Fruit fly (Drosophila melanogaster): Measurements from ENCODE around the gene Gagr.

The Gagr gene

DNA sequence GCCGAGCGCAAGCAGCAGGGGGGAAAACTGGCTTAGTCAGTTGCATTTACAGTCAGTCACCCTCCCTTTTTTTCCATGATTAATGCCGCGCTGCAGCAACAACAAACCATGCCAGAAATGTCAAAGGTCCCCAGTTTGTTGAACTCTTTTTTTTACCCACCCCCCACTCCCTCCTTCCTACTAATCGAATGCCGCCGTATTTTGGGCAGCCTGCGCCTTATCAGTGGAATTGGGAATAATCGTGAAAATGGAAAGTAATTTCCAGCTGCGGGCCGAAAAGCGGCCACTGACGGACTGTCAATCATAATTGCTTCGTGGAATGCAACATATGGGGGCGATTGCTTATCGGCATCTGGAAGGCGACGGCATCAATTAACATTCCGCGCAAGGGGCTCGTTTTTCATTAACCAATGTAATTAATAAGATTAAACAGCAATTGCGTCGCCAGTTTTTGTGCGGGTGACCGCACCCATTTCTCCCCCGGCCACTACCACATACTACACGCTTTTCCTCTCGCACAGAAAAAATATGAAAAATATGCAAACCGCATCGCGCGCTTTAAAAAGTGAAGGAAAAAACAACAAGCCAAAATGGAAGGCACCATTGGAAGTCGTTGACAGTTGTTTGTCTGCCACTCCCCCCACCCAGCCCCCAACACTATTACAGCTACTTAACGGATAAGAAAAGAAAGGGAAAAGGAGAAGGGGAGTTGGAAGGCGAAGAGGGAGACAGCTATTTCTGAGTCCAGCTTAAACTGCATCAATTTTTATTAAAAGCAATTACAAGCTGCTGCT is 15.3 kb downstream of the Gagr start (continued):
- TF ChIP-seq emc (GFP tag; optimal IDR thresholded peaks at IDR 0.05) (no peak), danr (GFP tag; IDR thresholded peaks at IDR 0.05) (no peak), CG18262 (tag; optimal IDR thresholded peaks at IDR 0.05) (no peak), CG4360 (GFP tag; IDR thresholded peaks at IDR 0.05) (peak; percentile 73; the same call in 1 of the 2 replicates), CG6683 (GFP tag; optimal IDR thresholded peaks at IDR 0.05) (no peak), sd (tag; optimal IDR thresholded peaks at IDR 0.05) (peak; percentile 23), Oli (tag; optimal IDR thresholded peaks at IDR 0.05) (no peak), fd102C (GFP tag; optimal IDR thresholded peaks at IDR 0.05) (no peak), gcm (GFP tag; optimal IDR thresholded peaks at IDR 0.05) (peak; percentile 67), Hr78 (GFP tag; optimal IDR thresholded peaks at IDR 0.05) (peak in 1 of 2 experiments; percentile 98), grn (GFP tag; optimal IDR thresholded peaks at IDR 0.05) (peak; percentile 25), Xrp1 (GFP tag; IDR thresholded peaks at IDR 0.05) (no peak), gsb (GFP tag; IDR thresholded peaks at IDR 0.05) (no peak), Rx (GFP tag; IDR thresholded peaks at IDR 0.05) (no peak), pros (GFP tag; optimal IDR thresholded peaks at IDR 0.05) (peak; percentile 44), twi (tag; optimal IDR thresholded peaks at IDR 0.05) (peak; percentile 73)

DNA sequence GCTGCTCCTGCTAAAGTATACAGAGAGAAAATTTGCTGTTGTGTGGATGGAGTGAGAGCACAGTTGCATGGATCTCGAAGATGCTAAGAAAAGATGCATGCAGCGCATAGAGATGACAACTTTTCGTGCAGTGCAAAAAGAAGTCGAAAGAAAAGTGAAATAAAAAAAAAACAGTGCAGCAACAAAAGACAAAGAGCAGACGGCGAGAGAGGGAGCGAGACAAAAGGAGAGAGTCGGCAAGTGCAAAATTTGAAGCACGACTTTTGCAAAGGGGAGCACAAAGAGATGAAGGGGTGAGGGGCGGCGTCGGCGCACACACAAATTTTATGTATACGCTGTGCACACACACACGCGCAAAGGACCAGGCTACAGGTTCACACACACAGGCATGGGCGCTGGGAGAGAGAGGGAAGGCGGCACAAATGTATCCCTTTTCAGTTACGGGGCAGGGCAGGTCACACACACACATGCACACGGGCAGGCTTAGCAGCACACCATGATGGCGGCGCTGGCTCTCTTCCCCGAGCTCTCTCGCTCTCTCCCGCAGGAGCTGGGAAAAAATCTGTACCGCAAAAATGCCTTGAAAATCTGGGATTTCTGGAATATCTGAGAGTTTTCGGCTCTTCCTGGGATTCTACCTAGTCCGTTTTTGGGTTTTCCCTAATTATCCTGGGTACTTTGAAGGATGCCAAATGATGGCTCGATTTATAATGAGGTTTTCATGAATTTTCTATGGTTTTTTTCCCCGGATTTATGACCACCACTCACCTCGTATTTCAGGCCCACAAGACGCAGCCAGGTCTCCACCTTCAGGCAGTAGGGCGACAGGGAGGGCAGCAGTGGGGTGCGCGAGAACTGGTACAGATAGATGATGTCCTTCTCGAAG is 16.1 kb downstream of the Gagr start:
- TF ChIP-seq Drgx (GFP tag; IDR thresholded peaks at IDR 0.05): peak; percentile 82
- 0 out of 2 replicates have a peak, but pooled peaks have one; percentile 36 for TF ChIP-seq NFAT (GFP tag; IDR thresholded peaks at IDR 0.05)
- peak; percentile 93 for TF ChIP-seq CG32767 (GFP tag; IDR thresholded peaks at IDR 0.05)
- no peak for TF ChIP-seq CG11560 (tag; IDR thresholded peaks at IDR 0.05)
- peak; percentile 21; the same call in 1 of the 2 replicates for TF ChIP-seq Bgb (GFP tag; IDR thresholded peaks at IDR 0.05; ENCODE audit: partially characterized antibody)
- TF ChIP-seq bbx (GFP tag; IDR thresholded peaks at IDR 0.05; ENCODE audit: partially characterized antibody): 0 out of 2 replicates have a peak, but pooled peaks have one; percentile 14
- TF ChIP-seq CG15601 (tag; optimal IDR thresholded peaks at IDR 0.05): no peak
- peak; percentile 65 for TF ChIP-seq corto (GFP tag; optimal IDR thresholded peaks at IDR 0.05)
- TF ChIP-seq CG17612 (GFP tag; IDR thresholded peaks at IDR 0.05): no peak
- TF ChIP-seq Trl (optimal IDR thresholded peaks at IDR 0.05): peak; percentile 73 to 89
- no peak for TF ChIP-seq Trl (GFP tag; optimal IDR thresholded peaks at IDR 0.05)
- TF ChIP-seq zf30C (GFP tag; optimal IDR thresholded peaks at IDR 0.05): peak; percentile 76
- no peak for TF ChIP-seq Dbx (GFP tag; IDR thresholded peaks at IDR 0.05)
- TF ChIP-seq sim (GFP tag; IDR thresholded peaks at IDR 0.05): no peak
- peak; percentile 42 for TF ChIP-seq CG1832 (GFP tag; optimal IDR thresholded peaks at IDR 0.05)
- TF ChIP-seq CG13287 (GFP tag; IDR thresholded peaks at IDR 0.05; ENCODE audit: partially characterized antibody): no peak
- peak; percentile 36 for TF ChIP-seq Deaf1 (tag; optimal IDR thresholded peaks at IDR 0.05)
- TF ChIP-seq Opbp (GFP tag; IDR thresholded peaks at IDR 0.05; ENCODE audit: partially characterized antibody): 0 out of 3 replicates have a peak, but pooled peaks have one; percentile 34
- TF ChIP-seq nom (GFP tag; optimal IDR thresholded peaks at IDR 0.05): peak; percentile 88
- TF ChIP-seq CG34422 (GFP tag; IDR thresholded peaks at IDR 0.05): peak; percentile 29; the same call in 1 of the 3 replicates
- TF ChIP-seq Med (GFP tag): peak; percentile 78
- TF ChIP-seq twi (tag; optimal IDR thresholded peaks at IDR 0.05): peak; percentile 66
- peak; percentile 31 for TF ChIP-seq sqz (GFP tag; optimal IDR thresholded peaks at IDR 0.05)
- no peak for TF ChIP-seq btn (GFP tag; optimal IDR thresholded peaks at IDR 0.05)
- TF ChIP-seq HLH54F (GFP tag; optimal IDR thresholded peaks at IDR 0.05): peak; percentile 21
- TF ChIP-seq fru (optimal IDR thresholded peaks at IDR 0.05): no peak
- peak; percentile 87 for TF ChIP-seq cg (GFP tag; optimal IDR thresholded peaks at IDR 0.05)
- peak; percentile 10; the same call in 1 of the 2 replicates for TF ChIP-seq chm (GFP tag; IDR thresholded peaks at IDR 0.05)
- TF ChIP-seq mirr (GFP tag; optimal IDR thresholded peaks at IDR 0.05): no peak
- no peak for TF ChIP-seq CG13123 (GFP tag; optimal IDR thresholded peaks at IDR 0.05)
- peak; percentile 3 for TF ChIP-seq sd (tag; optimal IDR thresholded peaks at IDR 0.05)
- peak; percentile 93 for TF ChIP-seq crol (GFP tag; IDR thresholded peaks at IDR 0.05)

All from whole organism, embryonic.